Fruit fly (Drosophila melanogaster) whole organism, embryonic: ENCODE data around the gene CG34325.

Source experiments
- Abd-B ChIP-seq: fragments of 200-800 bp; sonication (Bioruptor generic); optimal IDR thresholded peaks from 2 replicates; lab custom pipeline; 2018; ENCODE audit warnings: missing biosample characterization, mild to moderate bottlenecking, missing genetic modification characterization, moderate library complexity
- Awh ChIP-seq: fragments of 200-800 bp; sonication (Bioruptor generic); IDR thresholded peaks from 2 replicates; pipeline ENCODE4, ENCODE4 v1.3.6; 2022; ENCODE audit warnings: missing biosample characterization, missing genetic modification characterization
- CG10321 ChIP-seq: fragments of 200-800 bp; sonication (Bioruptor generic); IDR thresholded peaks from 2 replicates; pipeline ENCODE4 v1.3.6; 2022; ENCODE audit warnings: missing biosample characterization, missing genetic modification characterization
- CG10979 ChIP-seq: fragments of 200-800 bp; sonication (Bioruptor generic); optimal IDR thresholded peaks from 2 replicates; lab custom pipeline; 2018; ENCODE audit warnings: missing biosample characterization, mild to moderate bottlenecking, missing genetic modification characterization, moderate library complexity
- CG17802 ChIP-seq: fragments of 200-800 bp; sonication (Bioruptor generic); optimal IDR thresholded peaks from 2 replicates; lab custom pipeline; 2018; ENCODE audit warnings: missing biosample characterization, mild to moderate bottlenecking, missing genetic modification characterization, moderate library complexity
- CG2116 ChIP-seq: fragments of 200-800 bp; sonication (Bioruptor generic); optimal IDR thresholded peaks from 3 replicates; lab custom pipeline; 2018; ENCODE audit warnings: missing biosample characterization, mild to moderate bottlenecking, missing genetic modification characterization
- CG2120 ChIP-seq: fragments of 200-800 bp; sonication (Bioruptor generic); optimal IDR thresholded peaks from 3 replicates; lab custom pipeline; 2016; ENCODE audit warnings: missing biosample characterization, missing genetic modification characterization
- CG30020 ChIP-seq: fragments of 200-800 bp; optimal IDR thresholded peaks from 2 replicates; lab custom pipeline; 2019; ENCODE audit warnings: missing biosample characterization, mild to moderate bottlenecking, missing genetic modification characterization, moderate library complexity
- CG34224 ChIP-seq: fragments of 200-800 bp; sonication (Bioruptor generic); IDR thresholded peaks from 3 replicates; pipeline ENCODE4 v1.3.6; 2022; ENCODE audit warnings: missing biosample characterization, missing genetic modification characterization; ENCODE audit not compliant: partially characterized antibody
- CG3995 ChIP-seq: fragments of 200-800 bp; sonication (Bioruptor generic); optimal IDR thresholded peaks from 3 replicates; lab custom pipeline; 2016; ENCODE audit warnings: missing biosample characterization, missing genetic modification characterization
- CG7839 ChIP-seq: fragments of 200-800 bp; sonication (Bioruptor generic); optimal IDR thresholded peaks from 3 replicates; lab custom pipeline; 2018; ENCODE audit warnings: missing biosample characterization, mild to moderate bottlenecking, missing genetic modification characterization, moderate library complexity
- CG8924 ChIP-seq: fragments of 200-800 bp; optimal IDR thresholded peaks from 3 replicates; lab custom pipeline; 2019; ENCODE audit warnings: missing biosample characterization, mild to moderate bottlenecking, missing genetic modification characterization, moderate library complexity
- CG9817 ChIP-seq: fragments of 200-800 bp; sonication (Bioruptor generic); optimal IDR thresholded peaks from 2 replicates; lab custom pipeline; 2018; ENCODE audit warnings: missing biosample characterization, mild to moderate bottlenecking, missing genetic modification characterization, moderate library complexity
- CHES-1-like ChIP-seq: fragments of 200-800 bp; sonication (Bioruptor generic); optimal IDR thresholded peaks from 2 replicates; lab custom pipeline; 2016; ENCODE audit warnings: missing biosample characterization, missing genetic modification characterization
- CTCF ChIP-seq: fragments of 200-800 bp; sonication (Bioruptor generic); optimal IDR thresholded peaks from 2 replicates; lab custom pipeline; 2017; ENCODE audit warnings: missing biosample characterization, mild to moderate bottlenecking, missing genetic modification characterization, moderate library complexity
- D19B ChIP-seq: fragments of 200-800 bp; sonication (Bioruptor generic); optimal IDR thresholded peaks from 2 replicates; lab custom pipeline; 2017; ENCODE audit warnings: missing biosample characterization, mild to moderate bottlenecking, missing genetic modification characterization
- Dad ChIP-seq: fragments of 200-800 bp; sonication (Bioruptor generic); optimal IDR thresholded peaks from 3 replicates; lab custom pipeline; 2016; ENCODE audit warnings: missing biosample characterization, missing genetic modification characterization
- Doc3 ChIP-seq: fragments of 200-800 bp; sonication (Bioruptor generic); IDR thresholded peaks from 3 replicates; pipeline ENCODE4 v1.3.6; 2022; ENCODE audit warnings: missing biosample characterization, missing genetic modification characterization; ENCODE audit not compliant: partially characterized antibody
- E2f2 ChIP-seq: fragments of 200-800 bp; sonication (Bioruptor generic); IDR thresholded peaks from 2 replicates; pipeline ENCODE4 v1.3.6; 2022; ENCODE audit warnings: missing biosample characterization, missing genetic modification characterization
- Hmr ChIP-seq: fragments of 200-800 bp; sonication (Bioruptor generic); optimal IDR thresholded peaks from 3 replicates; lab custom pipeline; 2017; ENCODE audit warnings: mild to moderate bottlenecking, missing biosample characterization, missing genetic modification reagents, missing genetic modification characterization
- Hr78 ChIP-seq, 2 experiments: fragments of 200-800 bp in 1 of 2; fragments of >200 bp in 1 of 2; sonication (Bioruptor generic) in 1 of 2; optimal IDR thresholded peaks; 2 replicates each; lab custom pipeline; 2017 to 2019; ENCODE audit warnings: missing biosample characterization in 2 of 2, missing genetic modification characterization in 2 of 2, mild to moderate bottlenecking in 1 of 2, moderate library complexity in 1 of 2
- NC2β ChIP-seq: fragments of 200-800 bp; sonication (Bioruptor generic); optimal IDR thresholded peaks from 2 replicates; lab custom pipeline; 2016; ENCODE audit warnings: missing biosample characterization, missing genetic modification characterization
- Nf-YB ChIP-seq: fragments of 200-800 bp; sonication (Bioruptor generic); optimal IDR thresholded peaks from 3 replicates; lab custom pipeline; 2019; ENCODE audit warnings: missing biosample characterization, mild to moderate bottlenecking, missing genetic modification characterization, moderate library complexity
- Nf-YC ChIP-seq: fragments of 200-800 bp; optimal IDR thresholded peaks from 3 replicates; lab custom pipeline; 2019; ENCODE audit warnings: missing biosample characterization, mild to moderate bottlenecking, missing genetic modification characterization, moderate library complexity
- Rfx ChIP-seq: fragments of 200-800 bp; sonication (Bioruptor generic); IDR thresholded peaks from 2 replicates; pipeline ENCODE4 v1.3.6; 2022; ENCODE audit warnings: missing biosample characterization, missing genetic modification characterization
- Six4 ChIP-seq: fragments of 200-800 bp; sonication (Bioruptor generic); optimal IDR thresholded peaks from 2 replicates; lab custom pipeline; 2016; ENCODE audit warnings: missing biosample characterization, missing genetic modification characterization
- Sox100B ChIP-seq: fragments of 200-800 bp; sonication (Bioruptor generic); optimal IDR thresholded peaks from 3 replicates; lab custom pipeline; 2018; ENCODE audit warnings: missing biosample characterization, mild to moderate bottlenecking, missing genetic modification characterization
- Stat92E ChIP-seq, 3 experiments: fragments of >200 bp in 2 of 3; fragments of 200-800 bp in 1 of 3; sonication (Bioruptor generic) in 1 of 3; optimal IDR thresholded peaks; 2 replicates each; lab custom pipeline; 2017 to 2019; ENCODE audit warnings: missing biosample characterization in 3 of 3, missing genetic modification characterization in 3 of 3, mild to moderate bottlenecking in 1 of 3, moderate library complexity in 1 of 3
- aop ChIP-seq: fragments of 200-800 bp; sonication (Bioruptor generic); IDR thresholded peaks from 2 replicates; pipeline ENCODE4 v1.3.6; 2022; ENCODE audit warnings: missing biosample characterization, missing genetic modification characterization
- ash1 ChIP-seq: fragments of 200-800 bp; sonication (Bioruptor generic); optimal IDR thresholded peaks from 2 replicates; lab custom pipeline; 2018; ENCODE audit warnings: missing biosample characterization, mild to moderate bottlenecking, missing genetic modification characterization
- bowl ChIP-seq: fragments of 200-800 bp; sonication (Bioruptor generic); IDR thresholded peaks from 2 replicates; pipeline ENCODE4 v1.3.6; 2022; ENCODE audit warnings: missing biosample characterization, missing genetic modification characterization
- bsh ChIP-seq, 2 experiments: fragments of 200-800 bp; sonication (Bioruptor generic); optimal IDR thresholded peaks; 2 replicates each; lab custom pipeline; 2017 to 2018; ENCODE audit warnings: mild to moderate bottlenecking in 2 of 2, missing biosample characterization in 2 of 2, missing genetic modification characterization in 2 of 2, moderate library complexity in 1 of 2
- chn ChIP-seq: fragments of 200-800 bp; sonication (Bioruptor generic); optimal IDR thresholded peaks from 2 replicates; lab custom pipeline; 2016; ENCODE audit warnings: missing biosample characterization, missing genetic modification characterization
- crol ChIP-seq: fragments of 200-800 bp; sonication (Bioruptor generic); IDR thresholded peaks from 2 replicates; pipeline ENCODE4 v1.3.6; 2022; ENCODE audit warnings: missing biosample characterization, missing genetic modification characterization
- dati ChIP-seq: fragments of 200-800 bp; sonication (Bioruptor generic); IDR thresholded peaks from 2 replicates; pipeline ENCODE4 v1.3.6; 2022; ENCODE audit warnings: missing biosample characterization, missing genetic modification characterization
- dm ChIP-seq: fragments of 200-800 bp; sonication (Bioruptor generic); optimal IDR thresholded peaks from 3 replicates; lab custom pipeline; 2016; ENCODE audit warnings: missing biosample characterization, missing genetic modification characterization
- gsb ChIP-seq: fragments of 200-800 bp; sonication (Bioruptor generic); IDR thresholded peaks from 2 replicates; pipeline ENCODE4 v1.3.6; 2022; ENCODE audit warnings: missing biosample characterization, missing genetic modification characterization
- hb ChIP-seq: fragments of 200-800 bp; sonication (Bioruptor generic); IDR thresholded peaks from 3 replicates; pipeline ENCODE4 v1.3.6; 2022; ENCODE audit warnings: missing biosample characterization, missing genetic modification characterization; ENCODE audit not compliant: partially characterized antibody
- her ChIP-seq: fragments of 200-800 bp; sonication (Bioruptor generic); optimal IDR thresholded peaks from 2 replicates; lab custom pipeline; 2016; ENCODE audit warnings: missing biosample characterization, missing genetic modification characterization
- hkb ChIP-seq, 2 experiments: fragments of 200-800 bp in 1 of 2; fragments of >200 bp in 1 of 2; sonication (Bioruptor generic) in 1 of 2; IDR thresholded peaks in 1 of 2; optimal IDR thresholded peaks in 1 of 2; 2 replicates each; pipeline versions ENCODE4 v1.3.6 to Lab custom; 2017 to 2022; ENCODE audit warnings: missing biosample characterization in 1 of 2, missing genetic modification characterization in 1 of 2
- ind ChIP-seq: fragments of 200-800 bp; sonication (Bioruptor generic); optimal IDR thresholded peaks from 3 replicates; lab custom pipeline; 2016; ENCODE audit warnings: missing biosample characterization, missing genetic modification characterization
- jumu ChIP-seq: fragments of 200-800 bp; sonication (Bioruptor generic); optimal IDR thresholded peaks from 3 replicates; lab custom pipeline; 2016; ENCODE audit warnings: missing biosample characterization, missing genetic modification characterization
- knrl ChIP-seq: fragments of 200-800 bp; sonication (Bioruptor generic); IDR thresholded peaks from 3 replicates; pipeline ENCODE4 v1.3.6; 2022; ENCODE audit warnings: missing biosample characterization, missing genetic modification characterization; ENCODE audit not compliant: partially characterized antibody
- lilli ChIP-seq: fragments of 200-800 bp; sonication (Bioruptor generic); optimal IDR thresholded peaks from 3 replicates; lab custom pipeline; 2016; ENCODE audit warnings: missing biosample characterization, missing genetic modification characterization
- nom ChIP-seq: fragments of 200-800 bp; sonication (Bioruptor generic); optimal IDR thresholded peaks from 2 replicates; lab custom pipeline; 2017; ENCODE audit warnings: missing biosample characterization, missing genetic modification characterization, mild to moderate bottlenecking, moderate library complexity, missing genetic modification reagents
- pho ChIP-seq: fragments of 200-800 bp; sonication (Bioruptor generic); optimal IDR thresholded peaks from 2 replicates; lab custom pipeline; 2016; ENCODE audit warnings: missing biosample characterization, missing genetic modification characterization
- psq ChIP-seq: fragments of 200-800 bp; sonication (Bioruptor generic); optimal IDR thresholded peaks from 2 replicates; lab custom pipeline; 2017; ENCODE audit warnings: missing biosample characterization, missing genetic modification characterization
- sens ChIP-seq: fragments of 200-800 bp; sonication (Bioruptor generic); peaks from one replicate; lab custom pipeline; 2016; ENCODE audit warnings: missing biosample characterization, missing genetic modification characterization
- toy ChIP-seq: fragments of 200-800 bp; sonication (Bioruptor generic); IDR thresholded peaks from 2 replicates; pipeline ENCODE4 v1.3.6; 2022; ENCODE audit warnings: missing biosample characterization, missing genetic modification characterization
- tx ChIP-seq: fragments of 200-800 bp; sonication (Bioruptor generic); optimal IDR thresholded peaks from 2 replicates; lab custom pipeline; 2016; ENCODE audit warnings: missing biosample characterization, missing genetic modification characterization
- zfh1 ChIP-seq: fragments of 200-800 bp; sonication (Bioruptor generic); IDR thresholded peaks from 3 replicates; pipeline ENCODE4 v1.3.6; 2022; ENCODE audit warnings: missing biosample characterization, missing genetic modification characterization

The CG34325 gene

dm6 chrX:16683765-16684164 lies 37.4 kb downstream of the CG34325 start, which contains the start of gene Axs (continued):
- TF ChIP-seq Awh (GFP tag; lab: Robert Waterston, UW) (no peak), dm (GFP tag; lab: Kevin White, UChicago) (peak; percentile 40), jumu (peak; percentile 16), Hr78 (GFP tag; optimal IDR thresholded peaks at IDR 0.05; lab: Kevin White, UChicago) (no peak), CG34224 (GFP tag; lab: Robert Waterston, UW) (0 out of 3 replicates have a peak, but pooled peaks have one; percentile 35), dati (GFP tag; lab: Robert Waterston, UW) (no peak), CG7839 (tag; lab: Kevin White, UChicago) (peak; percentile 9), CG30020 (peak; percentile 4), NC2β (peak; percentile 34), Sox100B (no peak), hkb (optimal IDR thresholded peaks at IDR 0.05; lab: Kevin White, UChicago) (no peak), hkb (GFP tag; IDR thresholded peaks at IDR 0.05; lab: Robert Waterston, UW) (no peak), Stat92E (GFP tag; optimal IDR thresholded peaks at IDR 0.05; lab: Kevin White, UChicago) (peak in 1 of 3 experiments; percentile 43), toy (no peak), CG2120 (GFP tag; lab: Kevin White, UChicago) (peak; percentile 50), D19B (GFP tag; lab: Kevin White, UChicago) (no peak), psq (no peak), aop (GFP tag; lab: Robert Waterston, UW) (no peak), zfh1 (GFP tag; lab: Robert Waterston, UW) (0 out of 3 replicates have a peak, but pooled peaks have one; percentile 7), CG10321 (GFP tag; lab: Robert Waterston, UW) (no peak), nom (no peak), sens (peak; percentile 76), bsh (GFP tag; optimal IDR thresholded peaks at IDR 0.05; lab: Kevin White, UChicago) (no peak), chn (GFP tag; lab: Kevin White, UChicago) (peak; percentile 24), CG17802 (tag; lab: Kevin White, UChicago) (no peak), bowl (no peak), pho (GFP tag; lab: Kevin White, UChicago) (peak; percentile 1), CG9817 (tag; lab: Kevin White, UChicago) (peak; percentile 0), Nf-YC (tag; lab: Kevin White, UChicago) (peak; percentile 9), ind (GFP tag; lab: Kevin White, UChicago) (no peak), E2f2 (peak; percentile 99), Abd-B (GFP tag; lab: Kevin White, UChicago) (peak; percentile 4), CG3995 (peak; percentile 62), gsb (GFP tag; lab: Robert Waterston, UW) (no peak), hb (GFP tag; lab: Robert Waterston, UW) (peak; percentile 69), knrl (GFP tag; lab: Robert Waterston, UW) (peak; percentile 80), ash1 (GFP tag; lab: Kevin White, UChicago) (no peak), crol (GFP tag; lab: Robert Waterston, UW) (no peak), Six4 (GFP tag; lab: Kevin White, UChicago) (no peak), lilli (GFP tag; lab: Kevin White, UChicago) (peak; percentile 56), CG10979 (tag; lab: Kevin White, UChicago) (no peak), Doc3 (GFP tag; lab: Robert Waterston, UW) (peak; percentile 44; the same call in 1 of the 3 replicates), CG2116 (GFP tag; lab: Kevin White, UChicago) (peak; percentile 85), CG8924 (tag; lab: Kevin White, UChicago) (peak; percentile 35), Dad (GFP tag; lab: Kevin White, UChicago) (peak; percentile 20), Nf-YB (no peak), tx (GFP tag; lab: Kevin White, UChicago) (peak; percentile 30), Rfx (peak; percentile 54), Hmr (no peak), CTCF (GFP tag; lab: Kevin White, UChicago) (peak; percentile 21), CHES-1-like (peak; percentile 53), her (GFP tag; lab: Kevin White, UChicago) (no peak)
